Worm (Caenorhabditis elegans): ENCODE data around the gene srx-42.

srx-42 gene

ce11 chrV:13936850-13937249, 16.0 kb downstream of the srx-42 start, which contains the start of gene srw-145:
Gene srw-145 (plus strand): TSS chrV:13937150.
- TF ChIP-seq mef-2 (tag; optimal IDR thresholded peaks at IDR 0.05) (no peak), nhr-11 (tag; optimal IDR thresholded peaks at IDR 0.05) (peak; percentile 31), Y116A8C.19 (tag; optimal IDR thresholded peaks at IDR 0.05; ENCODE audit: borderline replicate concordance) (no peak), dsc-1 (tag; optimal IDR thresholded peaks at IDR 0.05) (no peak), nhr-71 (tag; optimal IDR thresholded peaks at IDR 0.05) (peak; percentile 48), nhr-47 (tag; optimal IDR thresholded peaks at IDR 0.05) (peak; percentile 44), pag-3 (tag; optimal IDR thresholded peaks at IDR 0.05; ENCODE audit: borderline replicate concordance, insufficient read depth) (no peak), fkh-8 (tag; optimal IDR thresholded peaks at IDR 0.05) (peak; percentile 45), unc-130 (tag; optimal IDR thresholded peaks at IDR 0.05) (no peak)

ce11 chrV:13942082-13942481, 21.3 kb downstream of the srx-42 start, which contains the start of gene dpr-1:
Gene dpr-1 (minus strand): TSS chrV:13942182.
- TF ChIP-seq C16A3.4 (tag; optimal IDR thresholded peaks at IDR 0.05) (no peak), jun-1 (tag; optimal IDR thresholded peaks at IDR 0.05) (no peak), fkh-8 (tag; optimal IDR thresholded peaks at IDR 0.05) (no peak), nhr-84 (tag; optimal IDR thresholded peaks at IDR 0.05) (no peak), fkh-10 (GFP tag; optimal IDR thresholded peaks at IDR 0.05) (no peak), egl-13 (tag; optimal IDR thresholded peaks at IDR 0.05) (no peak), C04F5.9 (tag; optimal IDR thresholded peaks at IDR 0.05) (no peak), nhr-71 (tag; optimal IDR thresholded peaks at IDR 0.05) (no peak), nhr-76 (tag; optimal IDR thresholded peaks at IDR 0.05) (no peak), sox-4 (tag; optimal IDR thresholded peaks at IDR 0.05) (no peak), mep-1 (tag; optimal IDR thresholded peaks at IDR 0.05) (no peak), nhr-77 (tag; optimal IDR thresholded peaks at IDR 0.05) (no peak), snpc-4 (tag; optimal IDR thresholded peaks at IDR 0.05) (no peak), elt-2 (tag; optimal IDR thresholded peaks at IDR 0.05) (no peak), unc-30 (tag; optimal IDR thresholded peaks at IDR 0.05) (no peak), hlh-4 (tag; optimal IDR thresholded peaks at IDR 0.05) (no peak), rnt-1 (tag; optimal IDR thresholded peaks at IDR 0.05) (no peak), efl-1 (optimal IDR thresholded peaks at IDR 0.05) (no peak), efl-1 (GFP tag; optimal IDR thresholded peaks at IDR 0.05 in 1 of 2) (no peak), C34B4.2 (tag; optimal IDR thresholded peaks at IDR 0.05) (no peak), unc-62 (GFP tag; optimal IDR thresholded peaks at IDR 0.05) (no peak)

DNA sequence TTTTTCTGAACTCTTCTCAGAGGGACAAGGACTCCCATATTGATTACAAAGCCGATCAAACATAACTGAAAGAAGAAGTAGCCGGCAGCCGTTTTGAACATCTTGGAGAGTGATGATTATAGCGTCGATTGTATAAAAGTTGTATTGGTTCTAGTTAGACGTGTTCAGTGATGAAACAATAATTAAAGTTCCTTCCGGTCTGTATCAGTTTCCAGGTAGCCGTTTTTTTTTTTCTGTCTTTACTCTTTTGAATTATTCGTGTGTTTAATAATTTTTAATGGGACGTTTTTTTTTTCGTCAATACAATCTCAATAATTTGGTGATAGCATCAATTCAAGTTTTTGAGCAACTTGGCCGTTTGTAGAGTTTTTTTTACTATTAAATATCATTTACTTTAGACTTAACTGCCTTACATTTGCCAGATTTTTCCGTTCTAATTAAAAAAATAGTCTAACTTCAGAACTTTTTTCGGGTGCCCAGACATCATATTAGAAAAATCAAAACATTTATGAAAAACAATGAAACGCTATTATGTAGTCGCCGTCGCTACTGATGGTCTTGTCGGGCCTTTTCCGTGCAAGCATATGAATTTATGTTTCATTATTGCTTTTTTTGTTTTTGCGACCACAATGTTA, 25.7 kb downstream of the srx-42 start, which contains the start of the genes srx-10 and clec-226:
Gene srx-10, minus strand, starts transcription at position 101 of the 635 bp plus-strand sequence.
Gene clec-226, plus strand, starts transcription at position 585 of the 635 bp plus-strand sequence.
- no peak for TF ChIP-seq lin-35 (GFP tag; optimal IDR thresholded peaks at IDR 0.05)
- no peak for TF ChIP-seq nhr-28 (tag; optimal IDR thresholded peaks at IDR 0.05)
- no peak for TF ChIP-seq efl-3 (GFP tag; optimal IDR thresholded peaks at IDR 0.05)
- no peak for TF ChIP-seq fkh-10 (GFP tag; optimal IDR thresholded peaks at IDR 0.05)
- no peak for TF ChIP-seq nhr-76 (tag; optimal IDR thresholded peaks at IDR 0.05)
- TF ChIP-seq jun-1 (tag; optimal IDR thresholded peaks at IDR 0.05), result no peak
- no peak for TF ChIP-seq elt-2 (tag; optimal IDR thresholded peaks at IDR 0.05)
- no peak for TF ChIP-seq nhr-85 (tag)
- TF ChIP-seq irx-1 (tag; optimal IDR thresholded peaks at IDR 0.05), result no peak
- TF ChIP-seq snu-23 (GFP tag; optimal IDR thresholded peaks at IDR 0.05), result no peak
- TF ChIP-seq lin-14 (GFP tag; optimal IDR thresholded peaks at IDR 0.05), result no peak
- TF ChIP-seq nhr-19 (GFP tag; conservative IDR thresholded peaks at IDR 0.05), result no peak

DNA sequence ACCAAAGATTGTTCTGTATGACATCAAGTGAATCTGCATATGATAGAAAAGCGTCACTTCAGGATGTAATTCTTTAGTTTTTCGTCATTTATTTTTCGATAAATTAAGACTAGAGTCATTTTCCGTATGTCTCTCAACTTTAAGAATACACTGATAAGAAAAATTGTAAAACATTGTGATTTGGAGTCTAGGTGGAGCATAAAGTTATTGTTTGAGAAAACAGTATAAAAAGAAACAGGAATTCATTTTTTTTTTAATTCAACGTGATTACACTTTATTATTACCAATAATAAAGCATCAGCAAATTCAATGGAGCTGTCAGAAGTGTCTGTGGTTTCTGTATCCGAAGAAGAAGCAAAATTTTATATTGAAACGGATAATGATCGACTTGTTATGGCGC, 28.2 kb downstream of the srx-42 start, which contains the start of gene R10D12.6:
Gene R10D12.6, plus strand, starts transcription at position 301 of the 400 bp plus-strand sequence.
- TF ChIP-seq lin-13 (GFP tag; optimal IDR thresholded peaks at IDR 0.05), result no peak
- TF ChIP-seq dpl-1 (GFP tag; optimal IDR thresholded peaks at IDR 0.05), result no peak
- TF ChIP-seq egl-27 (tag; optimal IDR thresholded peaks at IDR 0.05), result no peak
- no peak for TF ChIP-seq tbx-2 (tag; optimal IDR thresholded peaks at IDR 0.05)
- no peak for TF ChIP-seq C16A3.4 (tag; optimal IDR thresholded peaks at IDR 0.05)
- TF ChIP-seq efl-3 (GFP tag; optimal IDR thresholded peaks at IDR 0.05), result no peak
- TF ChIP-seq C04F5.9 (tag; optimal IDR thresholded peaks at IDR 0.05), result no peak
- no peak for TF ChIP-seq mep-1 (tag; optimal IDR thresholded peaks at IDR 0.05)
- TF ChIP-seq nhr-85 (tag), result no peak
- no peak for TF ChIP-seq F16B12.6 (tag; optimal IDR thresholded peaks at IDR 0.05)
- TF ChIP-seq C34B4.2 (tag; optimal IDR thresholded peaks at IDR 0.05), result no peak
- no peak for TF ChIP-seq pag-3 (tag; optimal IDR thresholded peaks at IDR 0.05; ENCODE audit: borderline replicate concordance, insufficient read depth)

Measured in whole organism, L1 larva.